Fruit fly (Drosophila melanogaster) whole organism, prepupa: ENCODE data around the gene CG15333.

Source experiments
- Blimp-1 ChIP-seq: fragments of 200-800 bp; sonication (Bioruptor generic); optimal IDR thresholded peaks from 3 replicates; lab custom pipeline; 2017; ENCODE audit warnings: missing biosample characterization, missing genetic modification characterization, mild to moderate bottlenecking, moderate library complexity, missing genetic modification reagents
- CG10631 ChIP-seq: fragments of 200-800 bp; sonication (Bioruptor generic); optimal IDR thresholded peaks from 2 replicates; lab custom pipeline; 2016; ENCODE audit warnings: missing biosample characterization, missing genetic modification characterization
- CG10669 ChIP-seq: fragments of 200-800 bp; sonication (Bioruptor generic); optimal IDR thresholded peaks from 3 replicates; lab custom pipeline; 2018; ENCODE audit warnings: missing biosample characterization, mild to moderate bottlenecking, missing genetic modification characterization, moderate library complexity
- CG11294 ChIP-seq: fragments of 200-800 bp; sonication (Bioruptor generic); IDR thresholded peaks from 2 replicates; pipeline ENCODE4 v1.3.6; 2022; ENCODE audit warnings: missing biosample characterization, missing genetic modification characterization
- CG11762 ChIP-seq: fragments of 200-800 bp; sonication (Bioruptor generic); optimal IDR thresholded peaks from 3 replicates; lab custom pipeline; 2016; ENCODE audit warnings: missing biosample characterization, missing genetic modification characterization; ENCODE audit not compliant: insufficient read depth
- CG11902 ChIP-seq: fragments of 200-800 bp; sonication (Bioruptor generic); optimal IDR thresholded peaks from 3 replicates; lab custom pipeline; 2016; ENCODE audit warnings: missing biosample characterization, missing genetic modification characterization
- CG15336 ChIP-seq: fragments of 200-800 bp; sonication (Bioruptor generic); IDR thresholded peaks from 2 replicates; pipeline ENCODE4 v1.3.6; 2022; ENCODE audit warnings: missing biosample characterization, missing genetic modification characterization
- CG1621 ChIP-seq: fragments of 200-800 bp; sonication (Bioruptor generic); optimal IDR thresholded peaks from 3 replicates; lab custom pipeline; 2018; ENCODE audit warnings: missing biosample characterization, mild to moderate bottlenecking, missing genetic modification characterization
- CG16779 ChIP-seq: fragments of 200-800 bp; sonication (Bioruptor generic); optimal IDR thresholded peaks from 3 replicates; lab custom pipeline; 2017; ENCODE audit warnings: missing biosample characterization, mild to moderate bottlenecking, missing genetic modification characterization
- CG3032 ChIP-seq: fragments of 200-800 bp; optimal IDR thresholded peaks from 2 replicates; lab custom pipeline; 2019; ENCODE audit warnings: missing biosample characterization, mild to moderate bottlenecking, missing genetic modification characterization, moderate library complexity
- CG31627 ChIP-seq: fragments of 200-800 bp; sonication (Bioruptor generic); optimal IDR thresholded peaks from 3 replicates; lab custom pipeline; 2016; ENCODE audit warnings: missing biosample characterization, missing genetic modification characterization
- CG32006 ChIP-seq: fragments of 200-800 bp; sonication (Bioruptor generic); optimal IDR thresholded peaks from 3 replicates; lab custom pipeline; 2017; ENCODE audit warnings: missing biosample characterization, mild to moderate bottlenecking, missing genetic modification characterization
- CG3919 ChIP-seq: fragments of 200-800 bp; sonication (Bioruptor generic); optimal IDR thresholded peaks from 3 replicates; lab custom pipeline; 2016; ENCODE audit warnings: missing biosample characterization, missing genetic modification characterization
- CG4318 ChIP-seq: fragments of 200-800 bp; sonication (Bioruptor generic); optimal IDR thresholded peaks from 3 replicates; lab custom pipeline; 2017; ENCODE audit warnings: missing biosample characterization, mild to moderate bottlenecking, missing genetic modification characterization
- CG6163 ChIP-seq: fragments of 200-800 bp; sonication (Bioruptor generic); IDR thresholded peaks from 3 replicates; pipeline ENCODE4 v1.3.6; 2022; ENCODE audit warnings: missing biosample characterization, missing genetic modification characterization
- CG6276 ChIP-seq: fragments of 200-800 bp; sonication (Bioruptor generic); optimal IDR thresholded peaks from 2 replicates; lab custom pipeline; 2017; ENCODE audit warnings: missing biosample characterization, mild to moderate bottlenecking, missing genetic modification characterization
- CG6808 ChIP-seq: fragments of 200-800 bp; sonication (Bioruptor generic); optimal IDR thresholded peaks from 3 replicates; lab custom pipeline; 2017; ENCODE audit warnings: missing biosample characterization, missing genetic modification characterization, mild to moderate bottlenecking, moderate library complexity, missing genetic modification reagents
- CG6854 ChIP-seq: fragments of 200-800 bp; sonication (Bioruptor generic); optimal IDR thresholded peaks from 2 replicates; lab custom pipeline; 2017; ENCODE audit warnings: missing biosample characterization, mild to moderate bottlenecking, missing genetic modification characterization
- CG7368 ChIP-seq: fragments of 200-800 bp; sonication (Bioruptor generic); optimal IDR thresholded peaks from 3 replicates; lab custom pipeline; 2016; ENCODE audit warnings: missing biosample characterization, missing genetic modification characterization
- CG8319 ChIP-seq: fragments of 200-800 bp; sonication (Bioruptor generic); optimal IDR thresholded peaks from 3 replicates; lab custom pipeline; 2016; ENCODE audit warnings: missing biosample characterization, missing genetic modification characterization
- CG8632 ChIP-seq: fragments of 200-800 bp; sonication (Bioruptor generic); optimal IDR thresholded peaks from 3 replicates; lab custom pipeline; 2016; ENCODE audit warnings: missing biosample characterization, missing genetic modification characterization
- CG9139 ChIP-seq: fragments of 200-800 bp; sonication (Bioruptor generic); optimal IDR thresholded peaks from 3 replicates; lab custom pipeline; 2017; ENCODE audit warnings: missing biosample characterization, mild to moderate bottlenecking, missing genetic modification characterization
- Eip75B ChIP-seq: fragments of 200-800 bp; sonication (Bioruptor generic); optimal IDR thresholded peaks from 3 replicates; lab custom pipeline; 2016; ENCODE audit warnings: missing biosample characterization, missing genetic modification characterization
- Eip78C ChIP-seq: fragments of 200-800 bp; sonication (Bioruptor generic); peaks from one replicate; lab custom pipeline; 2016; ENCODE audit warnings: missing biosample characterization, missing genetic modification characterization
- Eip93F ChIP-seq: fragments of 200-800 bp; sonication (Bioruptor generic); optimal IDR thresholded peaks from 2 replicates; lab custom pipeline; 2016; ENCODE audit warnings: missing biosample characterization, mild to moderate bottlenecking, missing genetic modification characterization
- Ets21C ChIP-seq: fragments of 200-800 bp; sonication (Bioruptor generic); optimal IDR thresholded peaks from 3 replicates; lab custom pipeline; 2016; ENCODE audit warnings: missing biosample characterization, missing genetic modification characterization
- Hr39 ChIP-seq: fragments of 200-800 bp; sonication (Bioruptor generic); optimal IDR thresholded peaks from 2 replicates; lab custom pipeline; 2016; ENCODE audit warnings: missing biosample characterization, missing genetic modification characterization
- Hr4 ChIP-seq: fragments of 200-800 bp; sonication (Bioruptor generic); optimal IDR thresholded peaks from 3 replicates; lab custom pipeline; 2016; ENCODE audit warnings: missing biosample characterization, missing genetic modification characterization
- Lpt ChIP-seq: fragments of 200-800 bp; sonication (Bioruptor generic); optimal IDR thresholded peaks from 3 replicates; lab custom pipeline; 2016; ENCODE audit warnings: missing biosample characterization, missing genetic modification characterization
- Met ChIP-seq: fragments of 200-800 bp; sonication (Bioruptor generic); optimal IDR thresholded peaks from 3 replicates; lab custom pipeline; 2016; ENCODE audit warnings: missing biosample characterization, missing genetic modification characterization
- Smox ChIP-seq: fragments of 200-800 bp; sonication (Bioruptor generic); optimal IDR thresholded peaks from 3 replicates; lab custom pipeline; 2016; ENCODE audit warnings: missing biosample characterization, missing genetic modification characterization
- Sox102F ChIP-seq: fragments of 200-800 bp; sonication (Bioruptor generic); optimal IDR thresholded peaks from 2 replicates; lab custom pipeline; 2016; ENCODE audit warnings: missing biosample characterization, mild to moderate bottlenecking, missing genetic modification characterization
- Sox14 ChIP-seq: fragments of 200-800 bp; sonication (Bioruptor generic); optimal IDR thresholded peaks from 3 replicates; lab custom pipeline; 2016; ENCODE audit warnings: missing biosample characterization, missing genetic modification characterization
- cyc ChIP-seq: fragments of 200-800 bp; sonication (Bioruptor generic); optimal IDR thresholded peaks from 3 replicates; lab custom pipeline; 2016; ENCODE audit warnings: missing biosample characterization, missing genetic modification characterization
- dsx ChIP-seq: fragments of 200-800 bp; optimal IDR thresholded peaks from 3 replicates; lab custom pipeline; 2019; ENCODE audit warnings: missing biosample characterization, mild to moderate bottlenecking, missing genetic modification characterization, moderate library complexity; ENCODE audit not compliant: poor library complexity, severe bottlenecking
- eg ChIP-seq: fragments of 200-800 bp; sonication (Bioruptor generic); IDR thresholded peaks from 3 replicates; pipeline ENCODE4 v1.3.6; 2022; ENCODE audit warnings: missing biosample characterization, missing genetic modification characterization
- esn ChIP-seq: fragments of 200-800 bp; sonication (Bioruptor generic); optimal IDR thresholded peaks from 2 replicates; lab custom pipeline; 2016; ENCODE audit warnings: missing biosample characterization, mild to moderate bottlenecking, missing genetic modification characterization, moderate library complexity
- fd59A ChIP-seq: fragments of 200-800 bp; sonication (Bioruptor generic); optimal IDR thresholded peaks from 2 replicates; lab custom pipeline; 2017; ENCODE audit warnings: missing biosample characterization, mild to moderate bottlenecking, missing genetic modification characterization, missing genetic modification reagents
- fd85E ChIP-seq: fragments of 200-800 bp; sonication (Bioruptor generic); optimal IDR thresholded peaks from 3 replicates; lab custom pipeline; 2016; ENCODE audit warnings: missing biosample characterization, missing genetic modification characterization
- fkh ChIP-seq: fragments of 200-800 bp; sonication (Bioruptor generic); optimal IDR thresholded peaks from 3 replicates; lab custom pipeline; 2017; ENCODE audit warnings: missing biosample characterization, mild to moderate bottlenecking, missing genetic modification characterization, moderate library complexity
- pdm3 ChIP-seq: fragments of 200-800 bp; sonication (Bioruptor generic); optimal IDR thresholded peaks from 3 replicates; lab custom pipeline; 2016; ENCODE audit warnings: missing biosample characterization, missing genetic modification characterization
- salr ChIP-seq, 2 experiments: fragments of 200-800 bp; sonication (Bioruptor generic); optimal IDR thresholded peaks; 3 replicates each; lab custom pipeline; 2016 to 2018; ENCODE audit warnings: missing biosample characterization in 2 of 2, missing genetic modification characterization in 2 of 2, mild to moderate bottlenecking in 1 of 2
- spab ChIP-seq: fragments of 200-800 bp; sonication (Bioruptor generic); optimal IDR thresholded peaks from 2 replicates; lab custom pipeline; 2017; ENCODE audit warnings: missing biosample characterization, mild to moderate bottlenecking, missing genetic modification characterization, missing genetic modification reagents
- ss ChIP-seq, 2 experiments: fragments of 200-800 bp; sonication (Bioruptor generic); optimal IDR thresholded peaks; 2 replicates in 1 of 2; 3 replicates in 1 of 2; lab custom pipeline; 2017 to 2018; ENCODE audit warnings: mild to moderate bottlenecking in 2 of 2, missing biosample characterization in 2 of 2, missing genetic modification characterization in 2 of 2, moderate library complexity in 1 of 2
- svp ChIP-seq: fragments of 200-800 bp; sonication (Bioruptor generic); peaks from one replicate; lab custom pipeline; 2016; ENCODE audit warnings: missing biosample characterization, missing genetic modification characterization
- topi ChIP-seq: fragments of 200-800 bp; sonication (Bioruptor generic); optimal IDR thresholded peaks from 3 replicates; lab custom pipeline; 2016; ENCODE audit warnings: missing biosample characterization, missing genetic modification characterization
- vri ChIP-seq: fragments of 200-800 bp; sonication (Bioruptor generic); optimal IDR thresholded peaks from 3 replicates; lab custom pipeline; 2016; ENCODE audit warnings: missing biosample characterization, mild to moderate bottlenecking, missing genetic modification characterization

CG15333 gene

dm6 chrX:8062180-8062480 lies 41.0 kb upstream of the CG15333 start:
- no peak for TF ChIP-seq CG8632 (GFP tag; lab: Kevin White, UChicago)
- TF ChIP-seq CG7368 (GFP tag; lab: Kevin White, UChicago), result no peak
- TF ChIP-seq CG16779 (tag; lab: Kevin White, UChicago), result no peak
- peak; percentile 1 for TF ChIP-seq CG10631 (GFP tag; lab: Kevin White, UChicago)
- peak; percentile 88 for TF ChIP-seq Eip78C (GFP tag; lab: Kevin White, UChicago)
- no peak for TF ChIP-seq Smox (GFP tag; lab: Kevin White, UChicago)
- TF ChIP-seq Hr4, result peak; percentile 1
- no peak for TF ChIP-seq CG15336 (GFP tag; lab: Robert Waterston, UW)
- no peak for TF ChIP-seq eg (GFP tag; lab: Robert Waterston, UW)
- no peak for TF ChIP-seq CG6808 (GFP tag; lab: Kevin White, UChicago)
- 0 out of 3 replicates have a peak, but pooled peaks have one; percentile 10 for TF ChIP-seq CG6163
- TF ChIP-seq CG4318, result no peak
- peak in 1 of 2 experiments; percentile 67 for TF ChIP-seq ss (GFP tag; optimal IDR thresholded peaks at IDR 0.05; lab: Kevin White, UChicago)
- TF ChIP-seq fkh (GFP tag; lab: Kevin White, UChicago), result no peak

- TF ChIP-seq CG11762 (GFP tag; lab: Kevin White, UChicago), result no peak
- peak; percentile 23 for TF ChIP-seq fd85E (GFP tag; lab: Kevin White, UChicago)
- no peak for TF ChIP-seq Blimp-1 (GFP tag; lab: Kevin White, UChicago)
- TF ChIP-seq ss (GFP tag; optimal IDR thresholded peaks at IDR 0.05; lab: Kevin White, UChicago), result peak; percentile 68 to 83
- TF ChIP-seq CG31627 (GFP tag; lab: Kevin White, UChicago), result peak; percentile 66
- peak; percentile 50; the same call in 2 of the 3 replicates for TF ChIP-seq CG6163
- TF ChIP-seq pdm3 (GFP tag; lab: Kevin White, UChicago), result no peak
- TF ChIP-seq CG1621 (tag; lab: Kevin White, UChicago), result no peak
- TF ChIP-seq Ets21C, result peak; percentile 25
- peak; percentile 6 for TF ChIP-seq Sox102F (GFP tag; lab: Kevin White, UChicago)
- peak; percentile 45 for TF ChIP-seq fkh (GFP tag; lab: Kevin White, UChicago)
- peak; percentile 15 for TF ChIP-seq Met (GFP tag; lab: Kevin White, UChicago)
- peak; percentile 39 for TF ChIP-seq esn (GFP tag; lab: Kevin White, UChicago)
- TF ChIP-seq CG7368 (GFP tag; lab: Kevin White, UChicago), result no peak
- TF ChIP-seq svp (GFP tag; lab: Kevin White, UChicago), result peak; percentile 22
- no peak for TF ChIP-seq CG32006 (GFP tag; lab: Kevin White, UChicago)
- peak; percentile 8 for TF ChIP-seq CG10669 (GFP tag; lab: Kevin White, UChicago)
- no peak for TF ChIP-seq CG8319 (GFP tag; lab: Kevin White, UChicago)
- TF ChIP-seq salr (GFP tag; optimal IDR thresholded peaks at IDR 0.05; lab: Kevin White, UChicago), result peak in 1 of 2 experiments; percentile 37
- TF ChIP-seq CG6854 (GFP tag; lab: Kevin White, UChicago), result peak; percentile 56
- peak; percentile 57 for TF ChIP-seq Hr39 (GFP tag; lab: Kevin White, UChicago)
- TF ChIP-seq fd59A (GFP tag; lab: Kevin White, UChicago), result no peak
- no peak for TF ChIP-seq CG11294 (GFP tag; lab: Robert Waterston, UW)
- TF ChIP-seq Hr4, result no peak
- no peak for TF ChIP-seq CG9139
- TF ChIP-seq dsx (GFP tag; lab: Kevin White, UChicago), result no peak
- TF ChIP-seq CG15336 (GFP tag; lab: Robert Waterston, UW), result peak; percentile 16
- TF ChIP-seq topi, result peak; percentile 49
- peak; percentile 30 for TF ChIP-seq Eip75B (GFP tag; lab: Kevin White, UChicago)
- peak; percentile 60 for TF ChIP-seq cyc (GFP tag; lab: Kevin White, UChicago)
- peak; percentile 49 for TF ChIP-seq CG6276 (GFP tag; lab: Kevin White, UChicago)
- TF ChIP-seq CG11902 (GFP tag; lab: Kevin White, UChicago), result no peak
- TF ChIP-seq CG4318, result no peak
- TF ChIP-seq Eip78C (GFP tag; lab: Kevin White, UChicago), result peak; percentile 39
- no peak for TF ChIP-seq CG3032 (tag; lab: Kevin White, UChicago)
- TF ChIP-seq eg (GFP tag; lab: Robert Waterston, UW), result peak; percentile 35; the same call in 1 of the 3 replicates
- TF ChIP-seq vri (GFP tag; lab: Kevin White, UChicago), result peak; percentile 63
- TF ChIP-seq Sox14, result peak; percentile 69
- peak; percentile 31 for TF ChIP-seq spab (GFP tag; lab: Kevin White, UChicago)
- TF ChIP-seq Eip93F (GFP tag; lab: Kevin White, UChicago), result peak; percentile 16
- peak; percentile 20 for TF ChIP-seq CG3919 (GFP tag; lab: Kevin White, UChicago)
- no peak for TF ChIP-seq Lpt (GFP tag; lab: Kevin White, UChicago)
These were observed 40.4 kb upstream of the CG15333 start, which contains the start of gene mys for dm6 chrX:8061392-8062179. TSS of gene mys (plus strand) at chrX:8061645.
